Worm (Caenorhabditis elegans) whole organism, late embryonic: ENCODE measurements around the gene Y48A6B.3.

Experiments
- Y22D7AL.16 ChIP-seq: sonication (generic microtip); optimal IDR thresholded peaks from 2 replicates; lab custom pipeline; 2016; ENCODE audit warnings: missing genetic modification characterization, missing compliant biosample characterization
- ceh-31 ChIP-seq: sonication (generic microtip); optimal IDR thresholded peaks from 2 replicates; lab custom pipeline; 2016; ENCODE audit warnings: missing genetic modification characterization, missing compliant biosample characterization
- pqm-1 ChIP-seq: sonication (generic microtip); optimal IDR thresholded peaks from 2 replicates; lab custom pipeline; 2016; ENCODE audit warnings: missing genetic modification characterization, missing compliant biosample characterization
- unc-55 ChIP-seq: sonication (generic microtip); optimal IDR thresholded peaks from 2 replicates; lab custom pipeline; 2017; ENCODE audit warnings: missing biosample characterization, missing genetic modification reagents, missing genetic modification characterization

ce11 chrIII:11040606-11041005 is 32.6 kb downstream of the Y48A6B.3 start:
- TF ChIP-seq ceh-31 (tag; lab: Kevin White, UChicago) (no peak), pqm-1 (no peak), unc-55 (GFP tag; lab: Kevin White, UChicago) (no peak), Y22D7AL.16 (tag; lab: Kevin White, UChicago) (no peak)
